Worm (Caenorhabditis elegans): ENCODE measurements around the gene F02A9.7.

The F02A9.7 gene

ce11 chrIII:9035037-9035436, 40.4 kb downstream of the F02A9.7 start:
- no peak for TF ChIP-seq F13H6.1 (tag; optimal IDR thresholded peaks at IDR 0.05)
- no peak for TF ChIP-seq hlh-6 (tag; optimal IDR thresholded peaks at IDR 0.05)
- TF ChIP-seq ceh-18 (tag; optimal IDR thresholded peaks at IDR 0.05): no peak
- no peak for TF ChIP-seq hlh-13 (GFP tag; optimal IDR thresholded peaks at IDR 0.05)
- TF ChIP-seq hlh-30 (tag; optimal IDR thresholded peaks at IDR 0.05; ENCODE audit: insufficient read depth): no peak
- no peak for TF ChIP-seq pax-1 (tag; optimal IDR thresholded peaks at IDR 0.05)
- no peak for TF ChIP-seq unc-3 (GFP tag; conservative IDR thresholded peaks at IDR 0.05)
- no peak for TF ChIP-seq unc-3 (tag; optimal IDR thresholded peaks at IDR 0.05)
- TF ChIP-seq pqm-1 (tag; optimal IDR thresholded peaks at IDR 0.05): no peak
- no peak for TF ChIP-seq T23F11.4 (GFP tag; optimal IDR thresholded peaks at IDR 0.05)
- TF ChIP-seq nhr-232 (tag; optimal IDR thresholded peaks at IDR 0.05): no peak
- TF ChIP-seq ceh-30 (tag; optimal IDR thresholded peaks at IDR 0.05): no peak

- TF ChIP-seq unc-86 (tag; optimal IDR thresholded peaks at IDR 0.05): no peak
- TF ChIP-seq ztf-16 (tag; optimal IDR thresholded peaks at IDR 0.05): no peak
- no peak for TF ChIP-seq ceh-22 (tag; optimal IDR thresholded peaks at IDR 0.05)
- no peak for TF ChIP-seq fkh-10 (GFP tag; optimal IDR thresholded peaks at IDR 0.05)
- no peak for TF ChIP-seq pha-2 (tag; optimal IDR thresholded peaks at IDR 0.05)
- no peak for TF ChIP-seq unc-3 (GFP tag; conservative IDR thresholded peaks at IDR 0.05)
- no peak for TF ChIP-seq unc-3 (tag; optimal IDR thresholded peaks at IDR 0.05)
- no peak for TF ChIP-seq ceh-9 (tag; optimal IDR thresholded peaks at IDR 0.05)
- no peak for TF ChIP-seq ceh-34 (tag; optimal IDR thresholded peaks at IDR 0.05)
- no peak for TF ChIP-seq hlh-13 (GFP tag; optimal IDR thresholded peaks at IDR 0.05)
- TF ChIP-seq pax-1 (tag; optimal IDR thresholded peaks at IDR 0.05): no peak
- no peak for TF ChIP-seq lim-6 (tag; optimal IDR thresholded peaks at IDR 0.05)
- TF ChIP-seq pqm-1 (tag; optimal IDR thresholded peaks at IDR 0.05): no peak
- TF ChIP-seq syd-9 (tag; optimal IDR thresholded peaks at IDR 0.05): no peak
- no peak for TF ChIP-seq gmeb-2 (tag; optimal IDR thresholded peaks at IDR 0.05)
- TF ChIP-seq madf-2 (tag; optimal IDR thresholded peaks at IDR 0.05): no peak
- TF ChIP-seq unc-42 (tag; optimal IDR thresholded peaks at IDR 0.05): no peak
- no peak for TF ChIP-seq ceh-14 (tag; optimal IDR thresholded peaks at IDR 0.05)
- no peak for TF ChIP-seq eyg-1 (tag; optimal IDR thresholded peaks at IDR 0.05)
- no peak for TF ChIP-seq ceh-48 (tag; optimal IDR thresholded peaks at IDR 0.05)
- no peak for TF ChIP-seq ceh-19 (GFP tag; optimal IDR thresholded peaks at IDR 0.05)
These were observed 41.3 kb downstream of the F02A9.7 start for ce11 chrIII:9034133-9034532.

- TF ChIP-seq lim-6 (tag; optimal IDR thresholded peaks at IDR 0.05) (no peak), tbx-2 (tag; optimal IDR thresholded peaks at IDR 0.05) (no peak), hlh-6 (tag; optimal IDR thresholded peaks at IDR 0.05) (no peak), ceh-48 (tag; optimal IDR thresholded peaks at IDR 0.05) (no peak), dmd-4 (tag; optimal IDR thresholded peaks at IDR 0.05; ENCODE audit: borderline replicate concordance) (no peak)
These were observed 44.6 kb downstream of the F02A9.7 start for ce11 chrIII:9030818-9031217.

- no peak for TF ChIP-seq unc-3 (GFP tag; conservative IDR thresholded peaks at IDR 0.05)
- TF ChIP-seq unc-3 (tag; optimal IDR thresholded peaks at IDR 0.05): no peak
- TF ChIP-seq hlh-8 (tag; optimal IDR thresholded peaks at IDR 0.05): no peak
- no peak for TF ChIP-seq elt-4 (tag; optimal IDR thresholded peaks at IDR 0.05)
- TF ChIP-seq ztf-16 (tag; optimal IDR thresholded peaks at IDR 0.05): no peak
- TF ChIP-seq unc-86 (tag; optimal IDR thresholded peaks at IDR 0.05): no peak
- no peak for TF ChIP-seq pha-2 (tag; optimal IDR thresholded peaks at IDR 0.05)
- no peak for TF ChIP-seq ceh-19 (GFP tag; optimal IDR thresholded peaks at IDR 0.05)
- TF ChIP-seq ceh-30 (tag; optimal IDR thresholded peaks at IDR 0.05): no peak
These were observed 48.5 kb downstream of the F02A9.7 start, which contains the start of gene F59B2.13 for ce11 chrIII:9026951-9027350. Gene F59B2.13 (minus strand): TSS chrIII:9027051.

All from whole organism, late embryonic.